Worm (Caenorhabditis elegans): ENCODE measurements around the gene C44B12.3.

Gene C44B12.3

DNA sequence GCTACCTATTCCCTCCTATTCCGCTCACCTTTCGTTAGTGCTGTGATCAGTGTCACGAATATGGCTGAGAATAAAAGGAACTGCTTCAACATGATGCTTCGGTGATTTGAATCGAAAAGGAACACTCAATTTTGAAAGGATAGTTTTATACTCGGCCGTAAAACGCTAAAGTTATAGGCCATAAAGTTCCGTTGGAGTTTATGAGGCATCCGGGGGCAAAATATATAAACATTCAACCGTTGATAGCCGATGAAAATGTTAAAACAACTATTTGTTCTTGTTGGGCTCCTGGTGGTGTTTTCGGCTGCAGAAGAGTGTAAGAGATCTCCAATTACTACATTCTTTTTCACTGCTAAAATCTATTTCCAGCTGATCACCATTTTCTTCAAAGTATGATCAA is at the start of gene C44B12.3, which contains the start of gene C44B12.9:
TSS of gene C44B12.3 (plus strand) at position 249 of the 400 bp plus-strand sequence.
TSS of gene C44B12.9 (minus strand) at position 101 of the 400 bp plus-strand sequence.
- TF ChIP-seq ztf-23 (GFP tag; IDR thresholded peaks at IDR 0.05) (no peak), T22C8.4 (GFP tag; IDR thresholded peaks at IDR 0.05) (no peak), med-1 (GFP tag; optimal IDR thresholded peaks at IDR 0.05; ENCODE audit: insufficient read depth) (no peak), tab-1 (GFP tag; IDR thresholded peaks at IDR 0.05) (no peak), klf-2 (GFP tag; conservative IDR thresholded peaks at IDR 0.05) (no peak), ztf-29 (GFP tag; IDR thresholded peaks at IDR 0.05) (no peak), flt-1 (GFP tag; IDR thresholded peaks at IDR 0.05) (no peak), cog-1 (tag; optimal IDR thresholded peaks at IDR 0.05) (no peak), ref-1 (GFP tag; conservative IDR thresholded peaks at IDR 0.05) (no peak)

DNA sequence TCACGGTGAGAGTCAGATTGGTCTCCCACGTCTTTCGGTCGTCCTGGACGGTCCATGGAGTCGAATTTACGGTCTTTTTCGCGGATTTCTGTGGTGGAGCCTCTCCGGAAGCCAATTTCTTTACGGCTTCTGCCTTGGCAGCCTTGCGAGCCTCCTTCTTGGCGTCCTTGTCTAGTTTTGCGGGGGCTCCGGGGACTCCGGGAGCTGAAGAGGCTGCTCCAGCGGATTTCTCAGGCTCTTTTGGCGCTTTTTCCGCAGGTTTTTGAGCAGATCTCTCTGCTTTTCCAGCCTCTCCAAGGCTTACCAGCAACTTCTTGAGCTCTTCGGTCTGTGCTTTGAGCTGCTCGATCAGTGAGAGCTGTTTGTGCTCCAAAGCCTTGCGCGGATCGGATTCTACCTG is 48.8 kb upstream of the C44B12.3 start:
- TF ChIP-seq tab-1 (GFP tag; IDR thresholded peaks at IDR 0.05) (no peak), cog-1 (tag; optimal IDR thresholded peaks at IDR 0.05) (no peak), ref-1 (GFP tag; conservative IDR thresholded peaks at IDR 0.05) (no peak), T22C8.4 (GFP tag; IDR thresholded peaks at IDR 0.05) (no peak), med-1 (GFP tag; optimal IDR thresholded peaks at IDR 0.05; ENCODE audit: insufficient read depth) (no peak), ztf-23 (GFP tag; IDR thresholded peaks at IDR 0.05) (no peak), klf-2 (GFP tag; conservative IDR thresholded peaks at IDR 0.05) (no peak), flt-1 (GFP tag; IDR thresholded peaks at IDR 0.05) (no peak), ztf-29 (GFP tag; IDR thresholded peaks at IDR 0.05) (no peak)

DNA sequence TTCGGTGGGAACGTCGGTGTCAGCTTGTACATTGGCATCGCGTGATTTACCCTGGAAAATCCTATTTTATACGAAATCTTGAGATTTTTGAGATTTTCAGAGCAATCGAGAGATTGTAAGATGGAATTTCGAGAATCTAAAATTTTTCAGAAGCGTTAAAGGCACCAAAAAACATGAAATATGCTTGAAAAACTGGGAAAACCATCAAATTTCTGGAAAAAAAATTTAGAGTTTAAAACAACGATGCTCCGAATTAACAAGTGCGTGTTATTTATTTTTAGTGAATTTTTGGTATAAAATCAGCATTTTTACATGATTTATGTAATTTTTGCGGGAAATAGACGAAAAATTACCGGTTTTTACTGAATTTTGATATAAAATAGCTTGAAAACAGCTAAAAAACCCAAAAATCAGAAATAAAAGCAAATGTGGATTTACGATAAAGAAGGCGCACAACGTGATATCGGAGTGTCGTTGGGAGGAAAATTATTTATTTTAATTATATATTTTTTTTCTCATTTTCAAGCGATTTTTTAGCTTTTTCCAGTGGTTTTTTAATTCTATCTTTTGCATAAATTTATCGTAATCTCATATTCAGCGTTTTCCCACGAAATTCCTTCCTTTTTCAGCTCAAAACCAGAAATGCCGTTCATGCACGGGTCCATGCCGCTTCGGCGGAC is 48.2 kb upstream of the C44B12.3 start, which contains the start of the genes Y55F3AM.13 and mrps-25:
TSS of gene Y55F3AM.13 (minus strand) at position 51 of the 680 bp plus-strand sequence.
TSS of gene mrps-25 (plus strand) at position 630 of the 680 bp plus-strand sequence.
- no peak for TF ChIP-seq T22C8.4 (GFP tag; IDR thresholded peaks at IDR 0.05)
- TF ChIP-seq cog-1 (tag; optimal IDR thresholded peaks at IDR 0.05): no peak
- no peak for TF ChIP-seq klf-2 (GFP tag; conservative IDR thresholded peaks at IDR 0.05)
- no peak for TF ChIP-seq med-1 (GFP tag; optimal IDR thresholded peaks at IDR 0.05; ENCODE audit: insufficient read depth)
- no peak for TF ChIP-seq ztf-29 (GFP tag; IDR thresholded peaks at IDR 0.05)
- TF ChIP-seq ref-1 (GFP tag; conservative IDR thresholded peaks at IDR 0.05): no peak
- no peak for TF ChIP-seq flt-1 (GFP tag; IDR thresholded peaks at IDR 0.05)
- TF ChIP-seq tab-1 (GFP tag; IDR thresholded peaks at IDR 0.05): no peak
- TF ChIP-seq ztf-23 (GFP tag; IDR thresholded peaks at IDR 0.05): no peak

DNA sequence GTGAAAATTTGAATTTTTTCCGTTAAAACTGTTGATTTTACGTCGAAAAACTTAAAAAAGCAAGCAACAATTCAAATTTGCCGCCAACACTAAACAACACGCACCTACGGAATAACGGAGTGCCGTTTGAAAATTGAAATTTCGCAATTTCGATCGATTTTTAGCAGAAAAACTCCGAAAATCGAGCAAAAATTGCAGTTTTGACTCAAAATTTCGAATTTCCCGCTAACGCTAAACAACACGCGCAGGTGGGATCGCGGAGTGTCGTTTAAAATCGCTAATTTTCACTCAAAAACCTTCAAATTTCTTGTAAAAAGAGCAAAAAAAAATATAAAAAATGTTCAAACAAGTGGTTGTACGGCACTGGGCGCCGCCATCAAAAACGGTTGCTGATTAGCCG is 46.1 kb upstream of the C44B12.3 start:
- TF ChIP-seq ztf-29 (GFP tag; IDR thresholded peaks at IDR 0.05) (no peak), ztf-23 (GFP tag; IDR thresholded peaks at IDR 0.05) (no peak)

DNA sequence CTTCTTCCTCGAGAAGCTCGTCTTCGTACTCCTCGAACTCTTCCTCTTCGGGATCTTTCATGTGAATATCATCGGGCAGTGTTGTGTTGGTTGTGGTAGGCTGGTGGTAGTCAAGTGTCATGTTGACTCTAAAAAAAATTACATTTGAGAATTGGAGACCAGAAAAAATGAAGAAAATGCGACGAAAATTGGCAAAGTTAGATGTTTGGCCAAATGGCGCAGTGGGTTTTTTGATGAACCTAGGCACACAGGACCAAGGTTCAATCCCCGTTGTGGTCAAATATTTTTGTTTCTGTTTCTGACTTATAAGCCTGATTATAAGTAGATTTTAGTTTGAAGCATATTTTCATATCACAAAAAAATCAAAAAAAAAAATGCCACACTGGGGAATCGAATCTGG is 41.5 kb upstream of the C44B12.3 start:
- no peak for TF ChIP-seq cog-1 (tag; optimal IDR thresholded peaks at IDR 0.05)
- TF ChIP-seq med-1 (GFP tag; optimal IDR thresholded peaks at IDR 0.05; ENCODE audit: insufficient read depth): no peak
- TF ChIP-seq tab-1 (GFP tag; IDR thresholded peaks at IDR 0.05): no peak
- TF ChIP-seq flt-1 (GFP tag; IDR thresholded peaks at IDR 0.05): no peak
- TF ChIP-seq T22C8.4 (GFP tag; IDR thresholded peaks at IDR 0.05): no peak
- TF ChIP-seq ztf-29 (GFP tag; IDR thresholded peaks at IDR 0.05): no peak
- TF ChIP-seq ref-1 (GFP tag; conservative IDR thresholded peaks at IDR 0.05): no peak
- TF ChIP-seq ztf-23 (GFP tag; IDR thresholded peaks at IDR 0.05): no peak
- no peak for TF ChIP-seq klf-2 (GFP tag; conservative IDR thresholded peaks at IDR 0.05)

DNA sequence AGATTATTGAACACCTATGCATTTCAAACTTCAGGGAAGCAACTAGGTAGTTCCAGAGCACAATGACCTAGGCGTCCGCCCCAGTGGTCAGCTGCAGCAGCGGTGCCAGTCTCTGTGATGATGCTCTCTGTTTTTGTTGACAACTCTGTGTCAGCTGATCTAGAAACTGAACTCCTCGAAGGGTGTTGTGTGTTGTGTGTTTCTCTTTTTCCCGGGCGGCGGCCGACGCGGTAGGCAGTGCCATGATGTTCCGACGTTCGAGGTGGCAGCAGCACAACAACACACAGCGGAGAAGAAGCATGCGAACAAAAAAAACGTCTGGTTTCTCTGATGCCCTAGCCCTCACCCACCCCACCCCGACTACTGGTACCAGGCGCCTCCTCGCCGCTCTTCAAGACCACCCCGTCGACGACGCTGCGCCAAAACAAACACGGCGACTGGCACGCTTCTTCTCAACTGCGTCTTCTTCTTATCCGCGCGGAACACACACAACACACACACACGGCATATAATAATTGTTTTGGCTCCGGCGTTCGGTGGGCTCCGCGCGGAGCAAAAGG is 40.2 kb upstream of the C44B12.3 start:
- TF ChIP-seq T22C8.4 (GFP tag; IDR thresholded peaks at IDR 0.05) (no peak), flt-1 (GFP tag; IDR thresholded peaks at IDR 0.05) (no peak), klf-2 (GFP tag; conservative IDR thresholded peaks at IDR 0.05) (no peak), cog-1 (tag; optimal IDR thresholded peaks at IDR 0.05) (no peak), ztf-29 (GFP tag; IDR thresholded peaks at IDR 0.05) (no peak), tab-1 (GFP tag; IDR thresholded peaks at IDR 0.05) (no peak), med-1 (GFP tag; optimal IDR thresholded peaks at IDR 0.05; ENCODE audit: insufficient read depth) (no peak), ref-1 (GFP tag; conservative IDR thresholded peaks at IDR 0.05) (no peak), ztf-23 (GFP tag; IDR thresholded peaks at IDR 0.05) (no peak)

DNA sequence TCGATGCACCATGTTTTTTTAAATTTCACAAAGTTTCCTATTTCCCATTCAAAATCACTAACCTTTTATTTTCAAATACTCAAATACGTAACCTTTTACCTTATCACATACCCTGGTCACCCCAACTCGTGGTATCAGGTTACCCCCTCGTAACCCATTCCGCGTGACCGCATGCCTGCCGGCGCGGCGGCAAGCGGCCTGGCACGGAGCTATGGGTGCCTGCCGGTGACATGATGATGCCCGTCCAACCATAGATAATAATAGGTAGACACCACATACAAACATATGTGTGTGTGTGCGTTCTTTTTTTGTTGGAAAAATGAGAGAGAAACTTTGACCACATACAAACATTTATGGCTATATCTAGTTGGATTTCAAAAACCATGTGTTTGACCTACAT is 39.0 kb upstream of the C44B12.3 start:
- TF ChIP-seq ztf-29 (GFP tag; IDR thresholded peaks at IDR 0.05): no peak
- TF ChIP-seq flt-1 (GFP tag; IDR thresholded peaks at IDR 0.05): no peak
- no peak for TF ChIP-seq cog-1 (tag; optimal IDR thresholded peaks at IDR 0.05)
- TF ChIP-seq med-1 (GFP tag; optimal IDR thresholded peaks at IDR 0.05; ENCODE audit: insufficient read depth): no peak
- no peak for TF ChIP-seq ref-1 (GFP tag; conservative IDR thresholded peaks at IDR 0.05)
- TF ChIP-seq T22C8.4 (GFP tag; IDR thresholded peaks at IDR 0.05): no peak
- no peak for TF ChIP-seq ztf-23 (GFP tag; IDR thresholded peaks at IDR 0.05)
- no peak for TF ChIP-seq klf-2 (GFP tag; conservative IDR thresholded peaks at IDR 0.05)
- TF ChIP-seq tab-1 (GFP tag; IDR thresholded peaks at IDR 0.05): no peak

DNA sequence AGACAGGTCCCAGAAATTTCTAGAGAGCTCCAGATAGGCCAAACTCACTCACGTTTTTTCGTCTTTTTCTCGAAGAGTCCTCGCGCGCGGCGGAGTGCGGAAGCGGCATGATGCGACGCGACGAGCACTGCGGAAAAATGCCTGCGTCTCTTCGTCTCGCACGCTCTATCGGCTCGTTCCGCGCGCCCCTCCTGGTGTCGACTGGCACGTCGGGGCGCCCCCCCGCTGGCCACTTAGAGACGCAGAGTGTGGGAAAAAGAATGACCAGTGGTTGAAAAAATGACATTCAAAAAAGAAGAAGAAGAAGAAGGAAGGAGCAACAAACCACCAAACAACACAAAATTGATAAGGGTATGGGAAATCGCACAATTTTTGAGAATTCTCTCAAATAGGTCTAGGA is 37.1 kb upstream of the C44B12.3 start, which contains the start of gene znf-782:
TSS of gene znf-782 (minus strand) at position 96 of the 400 bp plus-strand sequence.
- TF ChIP-seq T22C8.4 (GFP tag; IDR thresholded peaks at IDR 0.05): no peak
- 0 out of 2 replicates have a peak, but pooled peaks have one; percentile 44 for TF ChIP-seq ztf-23 (GFP tag; IDR thresholded peaks at IDR 0.05)

DNA sequence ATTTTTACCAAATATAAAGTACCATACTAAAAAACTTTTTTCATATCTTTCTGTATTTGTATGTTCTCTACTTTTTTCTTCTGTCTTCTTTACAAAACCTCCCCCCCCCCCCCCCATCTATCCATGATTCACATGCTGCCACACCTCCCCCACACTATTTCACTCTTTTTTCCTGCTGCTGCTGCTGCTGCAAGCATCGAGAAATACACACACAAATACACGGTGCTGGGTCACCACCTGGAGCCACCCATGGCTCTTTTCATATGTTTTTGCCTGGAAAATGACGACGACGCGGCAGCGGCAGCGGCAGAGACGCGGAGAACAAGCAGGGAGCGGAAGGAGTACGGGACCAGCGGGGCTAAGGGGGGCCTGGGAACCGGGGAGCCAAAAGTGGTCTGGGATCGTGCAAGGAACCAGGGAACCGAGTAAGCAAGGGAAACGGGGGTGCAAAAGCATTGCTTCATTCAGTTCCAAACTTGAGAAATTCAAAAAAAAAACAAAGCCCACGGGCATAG is 35.8 kb upstream of the C44B12.3 start:
- no peak for TF ChIP-seq tab-1 (GFP tag; IDR thresholded peaks at IDR 0.05)

DNA sequence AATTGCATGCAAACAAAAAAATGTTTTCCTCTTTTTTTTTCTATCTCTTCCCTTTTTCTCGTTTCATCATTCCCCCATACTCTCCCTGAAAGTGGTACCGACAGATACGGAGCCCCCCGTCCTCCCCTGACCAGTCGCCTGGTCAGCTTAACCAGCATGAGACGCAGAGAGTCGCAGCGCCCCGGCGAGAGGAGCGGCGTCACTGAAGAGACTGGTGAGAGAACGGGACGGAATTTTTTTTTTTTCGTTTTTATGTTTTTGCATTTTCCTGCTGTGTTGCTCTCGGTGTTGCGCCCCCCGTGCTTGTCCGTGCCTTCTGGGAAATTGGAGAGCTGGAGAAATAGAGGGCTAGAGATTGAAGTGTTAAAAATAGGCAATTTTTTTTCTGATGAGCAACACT is 34.2 kb upstream of the C44B12.3 start:
- TF ChIP-seq ztf-23 (GFP tag; IDR thresholded peaks at IDR 0.05): no peak

All from whole organism, midembryonic.